Worm (Caenorhabditis elegans) whole organism, late embryonic: ENCODE data around the gene fbxa-107.

Source experiments
- Y22D7AL.16 ChIP-seq: sonication (generic microtip); optimal IDR thresholded peaks from 2 replicates; lab custom pipeline; 2016; ENCODE audit warnings: missing genetic modification characterization, missing compliant biosample characterization
- ama-1 ChIP-seq: fragments of 150-350 bp; optimal IDR thresholded peaks from 2 replicates; lab custom pipeline; 2014
- ceh-31 ChIP-seq: sonication (generic microtip); optimal IDR thresholded peaks from 2 replicates; lab custom pipeline; 2016; ENCODE audit warnings: missing genetic modification characterization, missing compliant biosample characterization
- dve-1 ChIP-seq: sonication (generic microtip); optimal IDR thresholded peaks from 2 replicates; lab custom pipeline; 2017; ENCODE audit warnings: antibody characterized with exemption, mild to moderate bottlenecking, missing genetic modification characterization, missing compliant biosample characterization
- hlh-13 ChIP-seq: fragments of 200-800 bp; sonication (Bioruptor generic); optimal IDR thresholded peaks from 2 replicates; lab custom pipeline; 2018; ENCODE audit warnings: mild to moderate bottlenecking, missing genetic modification characterization, missing compliant biosample characterization
- odd-2 ChIP-seq: sonication (generic microtip); optimal IDR thresholded peaks from 2 replicates; lab custom pipeline; 2017; ENCODE audit warnings: antibody characterized with exemption, mild to moderate bottlenecking, missing genetic modification characterization, missing compliant biosample characterization
- pha-4 ChIP-seq: fragments of 150-350 bp; optimal IDR thresholded peaks from 2 replicates; lab custom pipeline; 2018; ENCODE audit warnings: missing biosample characterization, missing genetic modification reagents, missing genetic modification characterization
- pqm-1 ChIP-seq: sonication (generic microtip); optimal IDR thresholded peaks from 2 replicates; lab custom pipeline; 2016; ENCODE audit warnings: missing genetic modification characterization, missing compliant biosample characterization
- rnt-1 ChIP-seq: sonication (generic microtip); optimal IDR thresholded peaks from 2 replicates; lab custom pipeline; 2016; ENCODE audit warnings: missing genetic modification characterization, missing compliant biosample characterization
- ttx-3 ChIP-seq: sonication (generic microtip); optimal IDR thresholded peaks from 2 replicates; lab custom pipeline; 2016; ENCODE audit warnings: missing genetic modification reagents, missing genetic modification characterization, missing compliant biosample characterization
- unc-86 ChIP-seq: sonication (generic microtip); optimal IDR thresholded peaks from 2 replicates; lab custom pipeline; 2016; ENCODE audit warnings: missing genetic modification characterization, missing compliant biosample characterization

DNA sequence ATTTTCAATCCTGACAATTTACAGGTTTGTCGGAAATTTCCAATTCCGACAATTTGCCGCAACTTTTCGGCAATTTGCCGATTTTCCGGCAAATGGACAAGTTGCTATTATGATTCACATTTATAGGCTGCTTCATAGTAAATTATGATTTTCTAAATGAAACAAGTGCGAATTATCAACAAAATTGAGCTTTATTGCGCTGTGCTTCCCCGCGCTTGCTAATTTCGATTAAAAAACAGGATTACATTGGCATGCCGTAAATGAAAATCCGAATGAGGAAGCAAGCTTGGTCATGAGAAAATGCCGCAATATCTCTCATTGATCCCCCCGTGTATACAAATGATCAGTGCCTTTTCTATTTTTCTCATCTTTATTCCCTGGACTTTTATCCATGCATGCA is 15.0 kb downstream of the fbxa-107 start, which contains the start of gene Y37H2A.10:
- TF ChIP-seq ttx-3 (tag; lab: Kevin White, UChicago) (no peak), ceh-31 (tag; lab: Kevin White, UChicago) (no peak), odd-2 (tag; lab: Kevin White, UChicago) (no peak), pha-4 (tag; lab: Kevin White, UChicago) (no peak), dve-1 (tag; lab: Kevin White, UChicago) (no peak), unc-86 (tag; lab: Kevin White, UChicago) (no peak), rnt-1 (tag; lab: Kevin White, UChicago) (no peak), pqm-1 (no peak), Y22D7AL.16 (tag; lab: Kevin White, UChicago) (no peak), hlh-13 (GFP tag; lab: Kevin White, UChicago) (no peak), ama-1 (lab: Kevin White, UChicago) (no peak)
